Worm (Caenorhabditis elegans): ENCODE results near the gene B0361.9.

B0361.9 gene

DNA sequence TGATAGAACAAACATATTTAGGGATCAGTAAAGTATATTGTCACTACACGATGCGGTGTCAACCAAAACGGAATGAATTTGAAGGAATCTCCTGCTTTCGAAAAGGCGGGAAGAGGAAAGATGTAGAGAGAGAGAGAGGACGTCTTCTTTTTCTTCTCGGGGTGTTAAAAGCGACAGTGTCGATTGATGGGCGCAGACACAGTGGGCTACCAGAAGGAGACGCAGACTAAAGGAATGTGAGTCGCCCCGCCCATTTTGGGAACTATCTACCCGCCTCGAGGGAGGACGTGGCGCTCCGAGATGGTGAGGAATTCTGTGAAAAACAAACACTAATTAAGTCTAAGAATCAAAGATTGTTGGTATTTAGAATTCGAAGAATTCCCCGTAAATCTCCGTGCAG lies at the start of gene B0361.9, which contains the start of gene B0361.14:
Gene B0361.9, minus strand, starts transcription at position 166 of the 400 bp plus-strand sequence.
Gene B0361.14, minus strand, starts transcription at position 66 of the 400 bp plus-strand sequence.
- no peak for TF ChIP-seq nhr-12 (tag; optimal IDR thresholded peaks at IDR 0.05)
- no peak for TF ChIP-seq elt-1 (tag; optimal IDR thresholded peaks at IDR 0.05; ENCODE audit: borderline replicate concordance, insufficient read depth)
- no peak for TF ChIP-seq cnd-1 (tag; optimal IDR thresholded peaks at IDR 0.05)
- TF ChIP-seq sem-2 (GFP tag; optimal IDR thresholded peaks at IDR 0.05), result no peak
- TF ChIP-seq ztf-11 (tag; optimal IDR thresholded peaks at IDR 0.05), result no peak
- no peak for TF ChIP-seq lsy-2 (tag; optimal IDR thresholded peaks at IDR 0.05)
- no peak for TF ChIP-seq nhr-28 (tag; optimal IDR thresholded peaks at IDR 0.05)
- TF ChIP-seq bed-3 (GFP tag; optimal IDR thresholded peaks at IDR 0.05), result no peak
- no peak for TF ChIP-seq lin-13 (tag; optimal IDR thresholded peaks at IDR 0.05)
- TF ChIP-seq nhr-237 (tag; optimal IDR thresholded peaks at IDR 0.05), result no peak
- no peak for TF ChIP-seq ceh-43 (GFP tag; optimal IDR thresholded peaks at IDR 0.05)
- no peak for TF ChIP-seq M03D4.4 (tag; optimal IDR thresholded peaks at IDR 0.05)
- TF ChIP-seq ham-2 (GFP tag; optimal IDR thresholded peaks at IDR 0.05), result no peak
- TF ChIP-seq sptf-1 (tag; optimal IDR thresholded peaks at IDR 0.05), result no peak
- no peak for TF ChIP-seq unc-39 (tag; optimal IDR thresholded peaks at IDR 0.05)
- no peak for TF ChIP-seq blmp-1 (tag; optimal IDR thresholded peaks at IDR 0.05)

DNA sequence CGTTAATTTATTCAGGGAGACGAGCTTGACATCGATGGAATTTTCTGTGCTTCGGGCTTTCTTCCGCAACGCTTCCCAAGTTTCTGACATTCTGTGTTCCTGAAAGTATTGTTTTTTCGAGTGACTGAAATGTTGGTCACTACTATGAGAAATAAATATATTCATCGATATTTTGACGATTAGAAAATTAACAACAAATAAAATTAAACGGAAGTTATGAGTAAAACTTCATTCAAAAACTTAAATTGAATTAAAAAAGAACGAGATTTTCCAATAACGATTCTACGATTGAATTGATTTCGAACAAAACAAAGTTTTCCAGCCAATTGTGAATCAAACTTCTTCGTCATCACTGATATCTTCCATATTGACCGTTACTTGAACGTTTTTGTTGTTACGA lies 49.6 kb upstream of the B0361.9 start, which contains the start of gene gos-28:
Gene gos-28, minus strand, starts transcription at position 101 of the 400 bp plus-strand sequence.
- no peak for TF ChIP-seq nhr-28 (tag; optimal IDR thresholded peaks at IDR 0.05)

DNA sequence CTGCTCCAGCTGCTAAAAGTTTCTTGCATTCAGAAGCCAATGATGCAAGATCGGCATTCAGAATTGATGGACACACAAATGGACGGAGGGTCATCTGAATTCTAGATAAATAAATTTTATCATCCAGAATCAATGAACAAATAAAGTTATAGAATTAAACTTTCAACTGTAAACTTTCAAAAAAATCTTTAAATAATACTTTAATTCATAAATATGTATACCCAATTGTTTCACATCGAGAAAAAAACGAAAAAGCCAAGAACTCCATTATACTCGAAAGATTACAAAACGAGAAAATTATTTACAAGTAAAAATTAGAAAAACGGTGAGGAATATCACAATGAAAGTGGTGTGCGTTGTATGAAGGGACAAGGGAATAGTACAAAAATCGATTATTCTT lies 47.6 kb upstream of the B0361.9 start, which contains the start of gene F08F8.7:
Gene F08F8.7, minus strand, starts transcription at position 101 of the 400 bp plus-strand sequence.
- no peak for TF ChIP-seq hlh-1 (tag; optimal IDR thresholded peaks at IDR 0.05)
- TF ChIP-seq nhr-28 (tag; optimal IDR thresholded peaks at IDR 0.05), result no peak
- no peak for TF ChIP-seq mls-2 (tag; optimal IDR thresholded peaks at IDR 0.05)
- no peak for TF ChIP-seq nhr-76 (tag; optimal IDR thresholded peaks at IDR 0.05)
- TF ChIP-seq unc-39 (tag; optimal IDR thresholded peaks at IDR 0.05), result no peak
- TF ChIP-seq tbx-8 (GFP tag; optimal IDR thresholded peaks at IDR 0.05), result no peak
- TF ChIP-seq elt-1 (tag; optimal IDR thresholded peaks at IDR 0.05; ENCODE audit: borderline replicate concordance, insufficient read depth), result no peak
- TF ChIP-seq elt-3 (tag; optimal IDR thresholded peaks at IDR 0.05), result no peak
- no peak for TF ChIP-seq mab-5 (tag; optimal IDR thresholded peaks at IDR 0.05)
- no peak for TF ChIP-seq ceh-83 (GFP tag; optimal IDR thresholded peaks at IDR 0.05)
- TF ChIP-seq snpc-4 (tag; optimal IDR thresholded peaks at IDR 0.05), result no peak
- TF ChIP-seq mep-1 (tag; optimal IDR thresholded peaks at IDR 0.05), result no peak
- TF ChIP-seq lin-32 (GFP tag; optimal IDR thresholded peaks at IDR 0.05), result no peak

DNA sequence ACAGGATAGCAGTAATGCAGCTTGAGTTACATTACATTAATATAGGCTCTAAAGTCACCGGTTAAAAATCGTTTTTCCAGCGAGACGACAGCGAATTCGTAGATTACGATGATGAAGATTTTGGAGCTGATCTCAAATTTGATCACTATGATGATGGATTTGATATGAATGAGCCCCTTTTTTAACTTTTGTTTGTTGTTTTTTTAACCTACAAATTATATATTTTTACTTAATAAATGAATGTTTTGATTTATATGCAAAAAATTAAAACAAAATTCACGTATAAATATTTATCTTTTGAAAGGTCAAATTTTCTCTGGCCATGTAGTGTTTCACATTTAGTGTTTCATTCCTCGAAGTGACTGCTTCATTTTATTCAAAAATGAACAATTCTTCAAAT lies 44.0 kb upstream of the B0361.9 start, which contains the start of gene F08F8.6:
Gene F08F8.6, plus strand, starts transcription at position 301 of the 400 bp plus-strand sequence.
- TF ChIP-seq ceh-39 (tag; optimal IDR thresholded peaks at IDR 0.05), result no peak
- TF ChIP-seq unc-62 (GFP tag; optimal IDR thresholded peaks at IDR 0.05), result no peak
- TF ChIP-seq nhr-28 (tag; optimal IDR thresholded peaks at IDR 0.05), result no peak
- no peak for TF ChIP-seq hlh-1 (tag; optimal IDR thresholded peaks at IDR 0.05)
- no peak for TF ChIP-seq mep-1 (tag; optimal IDR thresholded peaks at IDR 0.05)
- TF ChIP-seq nhr-12 (tag; optimal IDR thresholded peaks at IDR 0.05), result no peak
- TF ChIP-seq mab-5 (tag; optimal IDR thresholded peaks at IDR 0.05), result no peak
- no peak for TF ChIP-seq nhr-76 (tag; optimal IDR thresholded peaks at IDR 0.05)
- no peak for TF ChIP-seq ceh-83 (GFP tag; optimal IDR thresholded peaks at IDR 0.05)
- no peak for TF ChIP-seq lin-32 (GFP tag; optimal IDR thresholded peaks at IDR 0.05)
- no peak for TF ChIP-seq ztf-11 (tag; optimal IDR thresholded peaks at IDR 0.05)
- TF ChIP-seq flh-1 (GFP tag; optimal IDR thresholded peaks at IDR 0.05), result no peak
- TF ChIP-seq unc-120 (tag; optimal IDR thresholded peaks at IDR 0.05; ENCODE audit: poor library complexity, severe bottlenecking), result no peak
- TF ChIP-seq ceh-43 (GFP tag; optimal IDR thresholded peaks at IDR 0.05), result no peak
- no peak for TF ChIP-seq sptf-1 (tag; optimal IDR thresholded peaks at IDR 0.05)
- TF ChIP-seq cnd-1 (tag; optimal IDR thresholded peaks at IDR 0.05), result no peak
- TF ChIP-seq mls-2 (tag; optimal IDR thresholded peaks at IDR 0.05), result no peak
- TF ChIP-seq nhr-2 (tag; optimal IDR thresholded peaks at IDR 0.05), result no peak
- no peak for TF ChIP-seq sem-2 (GFP tag; optimal IDR thresholded peaks at IDR 0.05)

DNA sequence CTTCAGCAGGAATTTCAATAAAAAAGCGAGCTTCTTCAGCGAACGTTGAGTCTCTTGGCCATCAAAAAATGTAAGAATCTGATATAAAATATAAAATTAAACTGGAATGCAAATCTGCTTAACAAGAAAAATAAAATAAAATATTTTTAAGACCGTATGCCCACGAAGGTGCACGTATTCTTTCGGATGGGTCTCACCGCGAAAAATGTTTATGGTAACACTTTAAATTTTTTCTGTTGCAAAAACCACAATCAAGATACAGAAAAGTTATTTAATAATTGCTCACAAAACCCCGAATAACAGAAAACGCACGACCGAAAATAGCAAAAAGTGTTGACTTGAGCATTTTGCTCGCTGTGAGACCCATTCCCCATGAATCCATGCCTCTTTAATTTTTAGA lies 39.7 kb upstream of the B0361.9 start:
- TF ChIP-seq ceh-39 (tag; optimal IDR thresholded peaks at IDR 0.05) (no peak), ces-1 (GFP tag; optimal IDR thresholded peaks at IDR 0.05) (no peak), nhr-2 (tag; optimal IDR thresholded peaks at IDR 0.05) (no peak), snpc-4 (tag; optimal IDR thresholded peaks at IDR 0.05) (no peak), lin-32 (GFP tag; optimal IDR thresholded peaks at IDR 0.05) (no peak), hlh-1 (tag; optimal IDR thresholded peaks at IDR 0.05) (no peak), elt-1 (tag; optimal IDR thresholded peaks at IDR 0.05; ENCODE audit: borderline replicate concordance, insufficient read depth) (no peak), elt-3 (tag; optimal IDR thresholded peaks at IDR 0.05) (no peak), zip-8 (tag; optimal IDR thresholded peaks at IDR 0.05) (no peak), unc-120 (tag; optimal IDR thresholded peaks at IDR 0.05; ENCODE audit: poor library complexity, severe bottlenecking) (no peak), ham-2 (GFP tag; optimal IDR thresholded peaks at IDR 0.05) (no peak), mab-5 (tag; optimal IDR thresholded peaks at IDR 0.05) (no peak), unc-39 (tag; optimal IDR thresholded peaks at IDR 0.05) (no peak), flh-1 (GFP tag; optimal IDR thresholded peaks at IDR 0.05) (no peak), ztf-11 (tag; optimal IDR thresholded peaks at IDR 0.05) (no peak), nhr-76 (tag; optimal IDR thresholded peaks at IDR 0.05) (no peak), ceh-43 (GFP tag; optimal IDR thresholded peaks at IDR 0.05) (no peak), pha-4 (tag; optimal IDR thresholded peaks at IDR 0.05) (no peak), ceh-83 (GFP tag; optimal IDR thresholded peaks at IDR 0.05) (no peak)
